Worm (Caenorhabditis elegans) whole organism, L2 larva: ENCODE data around the gene srh-36.

Source experiments
- ZK546.5 ChIP-seq: sonication (generic microtip); optimal IDR thresholded peaks from 2 replicates; lab custom pipeline; 2017; ENCODE audit warnings: missing biosample characterization, missing genetic modification characterization
- lin-13 ChIP-seq: fragments of 150-350 bp; optimal IDR thresholded peaks from 2 replicates; lab custom pipeline; 2014; ENCODE audit warnings: missing biosample characterization, missing genetic modification reagents, missing genetic modification characterization
- nhr-11 ChIP-seq: fragments of 150-350 bp; optimal IDR thresholded peaks from 2 replicates; lab custom pipeline; 2014; ENCODE audit warnings: missing biosample characterization, missing genetic modification characterization
- nhr-77 ChIP-seq: fragments of 150-350 bp; optimal IDR thresholded peaks from 2 replicates; lab custom pipeline; 2014; ENCODE audit warnings: missing biosample characterization, missing genetic modification characterization
- peb-1 ChIP-seq: fragments of 150-350 bp; optimal IDR thresholded peaks from 2 replicates; lab custom pipeline; 2014; ENCODE audit warnings: missing biosample characterization, missing genetic modification characterization
- skn-1 ChIP-seq: sonication (generic microtip); optimal IDR thresholded peaks from 2 replicates; lab custom pipeline; 2017; ENCODE audit warnings: missing biosample characterization, missing genetic modification characterization
- snpc-4 ChIP-seq: fragments of 150-350 bp; optimal IDR thresholded peaks from 2 replicates; lab custom pipeline; 2014; ENCODE audit warnings: missing biosample characterization, missing genetic modification characterization
- unc-39 ChIP-seq: fragments of 150-350 bp; optimal IDR thresholded peaks from 2 replicates; lab custom pipeline; 2014; ENCODE audit warnings: missing biosample characterization, missing genetic modification characterization
- ztf-4 ChIP-seq: fragments of 150-350 bp; optimal IDR thresholded peaks from 2 replicates; lab custom pipeline; 2014; ENCODE audit warnings: missing biosample characterization, missing genetic modification characterization

DNA sequence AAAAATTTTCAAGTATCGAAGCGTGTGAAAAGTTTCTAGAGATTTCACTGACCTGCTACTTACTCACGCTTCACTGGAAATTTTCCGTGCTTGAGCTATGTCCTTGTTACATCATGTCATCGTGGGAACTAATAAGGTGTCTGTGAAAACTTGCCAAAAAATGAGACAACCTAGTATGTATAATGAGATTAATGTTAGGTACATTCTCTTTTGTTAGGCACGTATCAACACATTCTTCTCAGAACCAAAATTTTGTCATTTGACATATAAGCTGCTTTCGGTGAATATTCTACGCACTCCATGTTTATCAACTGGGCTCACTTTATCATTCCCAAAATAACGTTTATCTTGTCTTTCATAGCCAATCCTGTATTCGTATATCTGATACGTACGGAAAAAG is 47.4 kb downstream of the srh-36 start, which contains the start of gene srj-18:
- TF ChIP-seq lin-13 (GFP tag; lab: Kevin White, UChicago) (no peak), ztf-4 (tag; lab: Kevin White, UChicago) (no peak), nhr-11 (tag; lab: Kevin White, UChicago) (no peak), peb-1 (tag; lab: Kevin White, UChicago) (no peak), snpc-4 (tag; lab: Kevin White, UChicago) (no peak), ZK546.5 (no peak), unc-39 (no peak), nhr-77 (tag; lab: Kevin White, UChicago) (no peak), skn-1 (tag; lab: Kevin White, UChicago) (no peak)
